Fruit fly (Drosophila melanogaster): Measurements from ENCODE around the gene Pop2.

Pop2 gene

DNA sequence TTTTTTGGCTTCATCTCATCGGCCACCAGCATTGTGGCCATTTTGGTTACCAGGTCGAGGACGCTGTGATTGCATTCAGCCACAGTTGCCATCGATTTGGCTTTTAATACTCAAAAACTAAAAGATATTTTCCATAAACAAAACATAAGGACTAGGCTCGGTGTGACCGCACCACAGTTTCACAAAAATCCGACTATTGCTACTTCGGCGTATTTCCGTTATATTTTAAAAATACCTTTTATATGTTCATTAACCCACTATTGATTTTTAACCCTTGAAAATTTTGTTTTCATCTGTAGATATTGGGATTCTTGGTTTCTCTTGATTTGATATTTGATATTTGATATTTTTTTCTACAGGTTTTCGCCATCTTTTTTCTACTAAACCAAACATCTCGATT is 4.8 kb downstream of the Pop2 start, which contains the start of gene Grip163:
Grip163 (minus strand) TSS at position 180 of the 400 bp plus-strand sequence.
- TF ChIP-seq CG11617 (GFP tag; optimal IDR thresholded peaks at IDR 0.05) (no peak), cic (GFP tag; optimal IDR thresholded peaks at IDR 0.05) (no peak), CG14711 (tag; optimal IDR thresholded peaks at IDR 0.05) (no peak), toe (GFP tag; optimal IDR thresholded peaks at IDR 0.05) (no peak), CG7045 (GFP tag; optimal IDR thresholded peaks at IDR 0.05) (no peak), Clk (GFP tag; optimal IDR thresholded peaks at IDR 0.05) (no peak), CG7101 (tag; optimal IDR thresholded peaks at IDR 0.05) (no peak), tj (GFP tag; optimal IDR thresholded peaks at IDR 0.05) (no peak), ovo (GFP tag; optimal IDR thresholded peaks at IDR 0.05) (no peak), Mnt (GFP tag; optimal IDR thresholded peaks at IDR 0.05) (no peak), Hr96 (GFP tag; optimal IDR thresholded peaks at IDR 0.05) (no peak), pad (GFP tag; optimal IDR thresholded peaks at IDR 0.05) (no peak), kay (GFP tag; ENCODE audit: borderline replicate concordance) (no peak), CG33017 (tag; optimal IDR thresholded peaks at IDR 0.05) (no peak), bab1 (GFP tag; optimal IDR thresholded peaks at IDR 0.05) (no peak), CG1620 (GFP tag; optimal IDR thresholded peaks at IDR 0.05) (no peak), CG12768 (GFP tag; optimal IDR thresholded peaks at IDR 0.05) (no peak), cnc (optimal IDR thresholded peaks at IDR 0.05) (no peak), Crg-1 (GFP tag; optimal IDR thresholded peaks at IDR 0.05) (no peak), CG5204 (GFP tag; optimal IDR thresholded peaks at IDR 0.05) (no peak)

DNA sequence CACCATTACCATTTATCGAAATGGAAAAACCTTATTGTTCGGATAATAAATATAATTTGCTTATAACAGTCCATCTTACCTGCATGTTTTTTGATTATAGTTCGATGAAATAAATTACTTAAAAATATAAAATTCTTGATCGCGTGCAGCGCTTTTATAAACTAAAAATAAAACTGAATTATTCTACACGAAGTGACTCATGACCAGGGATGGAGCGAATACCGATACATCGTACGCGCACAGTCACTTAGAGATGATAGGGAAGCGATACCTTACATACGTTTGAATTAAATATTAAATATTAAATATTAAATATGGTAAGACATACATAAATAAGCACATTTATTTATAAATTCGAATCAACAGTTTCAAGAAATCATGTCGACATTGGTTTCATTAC is 9.8 kb downstream of the Pop2 start, which contains the start of gene viaf:
viaf (minus strand) TSS at position 220 of the 400 bp plus-strand sequence.
- TF ChIP-seq CG11617 (GFP tag; optimal IDR thresholded peaks at IDR 0.05): peak; percentile 31
- TF ChIP-seq pad (GFP tag; optimal IDR thresholded peaks at IDR 0.05): no peak
- TF ChIP-seq cnc (optimal IDR thresholded peaks at IDR 0.05): no peak
- peak; percentile 17 for TF ChIP-seq CG14711 (tag; optimal IDR thresholded peaks at IDR 0.05)
- no peak for TF ChIP-seq CG7045 (GFP tag; optimal IDR thresholded peaks at IDR 0.05)
- TF ChIP-seq CG7101 (tag; optimal IDR thresholded peaks at IDR 0.05): peak; percentile 46
- TF ChIP-seq ovo (GFP tag; optimal IDR thresholded peaks at IDR 0.05): no peak
- TF ChIP-seq CG5204 (GFP tag; optimal IDR thresholded peaks at IDR 0.05): peak; percentile 3
- TF ChIP-seq kay (GFP tag; ENCODE audit: borderline replicate concordance): peak; percentile 99
- TF ChIP-seq Clk (GFP tag; optimal IDR thresholded peaks at IDR 0.05): no peak
- TF ChIP-seq bab1 (GFP tag; optimal IDR thresholded peaks at IDR 0.05): peak; percentile 78
- peak; percentile 26 for TF ChIP-seq toe (GFP tag; optimal IDR thresholded peaks at IDR 0.05)
- peak; percentile 27 for TF ChIP-seq CG1620 (GFP tag; optimal IDR thresholded peaks at IDR 0.05)
- no peak for TF ChIP-seq Hr96 (GFP tag; optimal IDR thresholded peaks at IDR 0.05)
- no peak for TF ChIP-seq CG33017 (tag; optimal IDR thresholded peaks at IDR 0.05)
- peak; percentile 53 for TF ChIP-seq Mnt (GFP tag; optimal IDR thresholded peaks at IDR 0.05)

DNA sequence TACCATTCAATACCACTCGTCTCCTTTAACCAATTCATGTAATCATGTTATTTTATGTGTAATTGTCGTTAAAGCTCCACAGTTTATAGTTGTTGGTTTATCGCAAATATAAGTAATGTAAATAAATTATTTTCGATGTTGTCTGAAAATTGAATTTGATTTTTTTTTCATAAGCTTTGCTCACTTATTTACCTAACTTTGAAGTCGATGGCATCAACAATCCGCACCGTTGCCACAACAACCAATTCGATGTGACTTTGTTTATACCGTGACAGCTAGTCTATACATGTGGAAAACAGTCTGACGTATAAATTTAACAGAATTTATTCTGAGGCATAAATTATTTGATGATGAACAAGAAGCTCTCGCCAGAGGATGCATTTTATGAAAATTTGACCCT is 12.3 kb downstream of the Pop2 start, which contains the start of gene CG6931:
CG6931 (plus strand) TSS at position 301 of the 400 bp plus-strand sequence.
- TF ChIP-seq Crg-1 (GFP tag; optimal IDR thresholded peaks at IDR 0.05) (no peak), Clk (GFP tag; optimal IDR thresholded peaks at IDR 0.05) (no peak), Hr96 (GFP tag; optimal IDR thresholded peaks at IDR 0.05) (no peak)

DNA sequence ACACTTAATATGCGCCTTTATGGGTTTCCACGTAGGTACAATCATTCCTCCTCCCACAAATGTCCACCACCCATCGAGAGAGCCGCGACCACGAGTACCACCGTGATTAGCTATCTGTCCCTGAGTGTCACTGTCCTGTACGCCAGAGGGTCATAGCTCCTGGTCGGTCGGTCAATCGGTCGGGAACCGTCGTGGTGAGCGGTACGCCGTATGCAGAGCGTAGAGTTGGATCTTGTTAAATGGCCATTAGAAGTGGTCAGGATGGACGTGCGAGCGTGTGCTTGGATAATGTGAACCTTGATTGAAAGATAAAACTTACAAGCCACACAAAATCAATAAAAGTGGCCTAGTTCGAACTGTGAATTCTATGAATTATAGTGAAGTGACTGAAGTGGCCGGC is 18.1 kb downstream of the Pop2 start, which contains the start of gene CG6938:
CG6938 (plus strand) TSS at position 301 of the 400 bp plus-strand sequence.
- TF ChIP-seq cic (GFP tag; optimal IDR thresholded peaks at IDR 0.05): no peak
- no peak for TF ChIP-seq CG1620 (GFP tag; optimal IDR thresholded peaks at IDR 0.05)
- TF ChIP-seq CG12768 (GFP tag; optimal IDR thresholded peaks at IDR 0.05): no peak
- TF ChIP-seq Mnt (GFP tag; optimal IDR thresholded peaks at IDR 0.05): no peak
- TF ChIP-seq toe (GFP tag; optimal IDR thresholded peaks at IDR 0.05): no peak

DNA sequence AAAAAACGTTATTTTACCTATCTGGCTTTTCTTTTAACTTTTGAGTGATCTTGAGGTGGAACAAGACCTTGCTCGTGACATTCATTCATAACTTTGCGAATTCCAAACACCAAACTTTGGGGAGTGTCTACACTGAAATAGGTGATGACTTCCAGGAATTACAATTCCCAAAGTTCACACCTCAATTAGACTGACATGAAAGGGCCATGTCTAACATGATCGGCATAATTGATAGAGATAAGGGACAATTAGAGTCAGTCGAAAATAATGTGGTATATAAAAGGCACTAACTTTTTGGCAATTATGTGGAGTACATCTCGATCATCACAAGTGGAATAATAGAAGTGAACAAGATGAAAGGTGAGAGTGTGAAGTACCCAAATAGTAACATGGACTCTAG is 26.9 kb downstream of the Pop2 start, which contains the start of gene CG43896:
CG43896 (plus strand) TSS at position 301 of the 400 bp plus-strand sequence.
- no peak for TF ChIP-seq tj (GFP tag; optimal IDR thresholded peaks at IDR 0.05)
- no peak for TF ChIP-seq bab1 (GFP tag; optimal IDR thresholded peaks at IDR 0.05)
- no peak for TF ChIP-seq toe (GFP tag; optimal IDR thresholded peaks at IDR 0.05)
- TF ChIP-seq CG7045 (GFP tag; optimal IDR thresholded peaks at IDR 0.05): no peak
- no peak for TF ChIP-seq ovo (GFP tag; optimal IDR thresholded peaks at IDR 0.05)
- TF ChIP-seq CG14711 (tag; optimal IDR thresholded peaks at IDR 0.05): no peak
- TF ChIP-seq Mnt (GFP tag; optimal IDR thresholded peaks at IDR 0.05): no peak

DNA sequence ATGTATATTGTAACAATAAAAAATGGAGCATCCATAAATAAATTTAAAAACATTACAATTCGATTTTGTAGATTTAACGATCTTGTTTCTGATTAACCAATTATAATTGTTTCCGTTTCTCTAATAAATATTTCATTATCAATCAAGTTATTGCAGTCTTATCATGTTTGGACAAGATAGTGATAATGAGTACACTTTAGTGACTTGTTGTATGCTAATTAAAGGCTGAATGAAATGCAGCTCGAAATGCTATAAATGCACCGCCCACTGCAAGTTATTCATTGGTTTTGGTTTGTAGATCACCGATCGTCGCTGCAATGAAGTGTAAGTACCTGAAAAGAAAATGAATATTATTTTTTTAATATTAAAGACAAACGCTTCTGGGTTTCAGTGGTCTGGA is 28.1 kb downstream of the Pop2 start, which contains the start of gene CG14125:
CG14125 (plus strand) TSS at position 301 of the 400 bp plus-strand sequence.
- TF ChIP-seq CG1620 (GFP tag; optimal IDR thresholded peaks at IDR 0.05) (no peak), pad (GFP tag; optimal IDR thresholded peaks at IDR 0.05) (no peak), tj (GFP tag; optimal IDR thresholded peaks at IDR 0.05) (no peak), CG11617 (GFP tag; optimal IDR thresholded peaks at IDR 0.05) (no peak)

DNA sequence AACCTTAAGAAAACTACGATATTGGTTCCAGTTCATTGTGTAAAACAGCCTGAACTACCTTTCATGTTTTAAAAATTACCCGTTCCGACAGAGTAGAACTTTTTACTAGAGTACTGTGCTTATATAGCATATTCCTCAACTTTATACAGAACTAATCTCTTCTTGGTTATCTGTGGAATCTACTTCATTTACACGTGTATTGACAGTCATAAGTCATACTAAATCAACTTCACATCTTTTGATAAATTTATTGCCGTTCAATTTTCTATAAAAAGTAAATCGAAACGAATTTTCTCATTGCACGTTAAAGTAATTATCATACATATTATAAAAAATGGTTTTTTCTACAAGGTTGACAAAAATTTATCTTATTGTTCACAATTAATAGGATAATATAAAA is 29.0 kb downstream of the Pop2 start, which contains the start of gene CG42397:
CG42397 (minus strand) TSS at position 101 of the 400 bp plus-strand sequence.
- no peak for TF ChIP-seq kay (GFP tag; ENCODE audit: borderline replicate concordance)
- TF ChIP-seq CG5204 (GFP tag; optimal IDR thresholded peaks at IDR 0.05): no peak
- TF ChIP-seq CG14711 (tag; optimal IDR thresholded peaks at IDR 0.05): peak; percentile 39
- TF ChIP-seq CG7101 (tag; optimal IDR thresholded peaks at IDR 0.05): peak; percentile 29
- peak; percentile 23 for TF ChIP-seq CG33017 (tag; optimal IDR thresholded peaks at IDR 0.05)
- TF ChIP-seq Hr96 (GFP tag; optimal IDR thresholded peaks at IDR 0.05): no peak
- TF ChIP-seq Crg-1 (GFP tag; optimal IDR thresholded peaks at IDR 0.05): no peak

All from whole organism, adult.